Fruit fly (Drosophila melanogaster): Measurements from ENCODE around the gene cib.

cib gene

DNA sequence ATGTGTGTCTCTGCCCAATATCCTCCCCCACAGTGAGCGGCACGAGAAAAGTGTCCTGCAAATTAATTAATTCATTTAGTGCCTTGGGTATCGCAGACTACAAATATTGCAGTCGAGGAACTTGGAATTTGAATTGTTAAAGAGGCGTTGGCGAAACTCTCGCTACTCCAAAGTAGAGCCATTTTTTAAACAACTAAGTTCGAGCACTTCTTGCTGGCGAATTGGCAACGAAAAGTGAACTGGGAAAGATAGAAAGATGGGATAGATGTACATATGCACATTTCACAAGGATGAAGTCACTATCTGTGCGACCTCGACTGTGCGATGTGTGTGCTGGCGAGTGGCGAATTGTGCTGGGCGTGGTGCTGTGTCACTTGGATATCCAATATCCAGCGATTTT, 843 bp downstream of the cib start (continued):
- TF ChIP-seq Hr38 (GFP tag; optimal IDR thresholded peaks at IDR 0.05) (no peak), Sox15 (GFP tag; optimal IDR thresholded peaks at IDR 0.05) (peak; percentile 51), acj6 (GFP tag; optimal IDR thresholded peaks at IDR 0.05) (peak; percentile 67), OdsH (GFP tag; optimal IDR thresholded peaks at IDR 0.05) (peak; percentile 68), CG11902 (GFP tag; optimal IDR thresholded peaks at IDR 0.05) (no peak), Eip78C (GFP tag) (peak; percentile 92), pdm3 (GFP tag; optimal IDR thresholded peaks at IDR 0.05) (peak; percentile 76), CG8119 (GFP tag; IDR thresholded peaks at IDR 0.05) (peak; percentile 85), CG32006 (GFP tag; optimal IDR thresholded peaks at IDR 0.05) (peak; percentile 88), ss (GFP tag; optimal IDR thresholded peaks at IDR 0.05) (peak; percentile 70 to 83), Blimp-1 (GFP tag; optimal IDR thresholded peaks at IDR 0.05) (peak; percentile 31), dac (GFP tag; optimal IDR thresholded peaks at IDR 0.05) (peak; percentile 49), Lpt (GFP tag; optimal IDR thresholded peaks at IDR 0.05) (peak; percentile 52), esn (GFP tag; optimal IDR thresholded peaks at IDR 0.05) (peak; percentile 63), CG6808 (GFP tag; optimal IDR thresholded peaks at IDR 0.05) (peak; percentile 77), achi (GFP tag; optimal IDR thresholded peaks at IDR 0.05) (peak; percentile 74), lz (GFP tag; optimal IDR thresholded peaks at IDR 0.05) (peak; percentile 67), salr (GFP tag; optimal IDR thresholded peaks at IDR 0.05) (peak; percentile 29 to 69), CG1621 (tag; optimal IDR thresholded peaks at IDR 0.05) (peak; percentile 72), fd85E (GFP tag; optimal IDR thresholded peaks at IDR 0.05) (no peak), Sox14 (GFP tag; optimal IDR thresholded peaks at IDR 0.05) (peak; percentile 61), CG6792 (GFP tag; optimal IDR thresholded peaks at IDR 0.05) (peak; percentile 63), CG3919 (GFP tag; optimal IDR thresholded peaks at IDR 0.05) (peak; percentile 68), Eip75B (GFP tag; optimal IDR thresholded peaks at IDR 0.05) (peak; percentile 63), CG10669 (GFP tag; optimal IDR thresholded peaks at IDR 0.05) (peak; percentile 78), CG31627 (GFP tag; optimal IDR thresholded peaks at IDR 0.05) (peak; percentile 66), Gug (GFP tag; IDR thresholded peaks at IDR 0.05) (peak; percentile 51; the same call in 1 of the 2 replicates), CG11762 (GFP tag; optimal IDR thresholded peaks at IDR 0.05; ENCODE audit: insufficient read depth) (peak; percentile 18), Ets96B (tag; optimal IDR thresholded peaks at IDR 0.05) (peak; percentile 70), vri (GFP tag; optimal IDR thresholded peaks at IDR 0.05) (no peak), svp (GFP tag) (peak; percentile 82), eg (GFP tag; IDR thresholded peaks at IDR 0.05) (peak; percentile 70), Hr4 (GFP tag; optimal IDR thresholded peaks at IDR 0.05) (peak; percentile 70), Met (GFP tag; optimal IDR thresholded peaks at IDR 0.05) (peak; percentile 63), Hr39 (GFP tag; optimal IDR thresholded peaks at IDR 0.05) (peak; percentile 58), CG6163 (GFP tag; IDR thresholded peaks at IDR 0.05) (peak; percentile 69)

DNA sequence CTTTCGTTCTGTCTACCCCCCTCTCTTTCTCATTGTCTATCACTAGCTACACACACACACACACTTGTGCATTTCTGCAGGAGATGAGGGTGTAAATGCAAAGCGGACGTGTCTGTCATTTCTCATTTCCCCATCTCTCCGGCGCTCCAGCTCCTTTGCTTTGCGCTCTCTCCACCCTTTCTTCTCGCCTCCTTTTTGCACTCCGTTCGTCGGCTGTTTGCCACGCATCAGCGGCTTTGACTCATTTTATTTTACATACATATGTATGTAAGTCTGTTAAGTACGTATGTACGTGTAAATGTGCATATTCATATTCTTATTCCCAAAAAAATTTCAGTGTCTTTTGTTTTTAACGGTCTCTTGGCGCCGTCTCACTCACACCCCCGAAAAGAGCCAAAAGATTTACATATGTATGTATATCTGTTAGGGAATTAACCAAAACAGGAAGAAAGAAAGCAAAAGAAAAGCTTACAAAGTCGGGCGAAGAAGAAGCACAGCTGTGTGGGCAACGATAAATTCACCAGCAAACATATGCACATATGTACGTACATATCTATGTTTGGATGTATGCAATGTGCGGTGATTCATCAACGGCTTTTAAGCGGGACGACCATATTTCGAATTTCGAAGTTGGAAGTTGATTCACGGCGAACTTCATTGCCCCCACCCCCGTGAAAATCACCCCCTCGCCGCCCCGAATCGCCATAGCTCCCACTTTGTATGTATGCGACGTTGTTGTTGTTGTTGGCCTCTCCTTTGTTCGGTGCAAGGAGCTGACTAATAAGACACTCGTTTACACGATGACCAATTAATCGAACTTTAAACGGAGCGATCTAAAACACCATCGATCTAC, 1.6 kb downstream of the cib start:
- TF ChIP-seq eg (GFP tag; IDR thresholded peaks at IDR 0.05) (0 out of 3 replicates have a peak, but pooled peaks have one; percentile 25), CG11902 (GFP tag; optimal IDR thresholded peaks at IDR 0.05) (no peak), salr (GFP tag; optimal IDR thresholded peaks at IDR 0.05) (no peak), Eip93F (GFP tag; optimal IDR thresholded peaks at IDR 0.05) (peak; percentile 49), CG6854 (GFP tag; optimal IDR thresholded peaks at IDR 0.05) (no peak), Ets96B (tag; optimal IDR thresholded peaks at IDR 0.05) (no peak), fkh (GFP tag; optimal IDR thresholded peaks at IDR 0.05) (no peak), CG16779 (tag; optimal IDR thresholded peaks at IDR 0.05) (no peak), CG1621 (tag; optimal IDR thresholded peaks at IDR 0.05) (no peak), ss (GFP tag; optimal IDR thresholded peaks at IDR 0.05) (no peak), spab (GFP tag; optimal IDR thresholded peaks at IDR 0.05) (no peak), CG6808 (GFP tag; optimal IDR thresholded peaks at IDR 0.05) (no peak), CG7368 (GFP tag; optimal IDR thresholded peaks at IDR 0.05) (no peak), Ets21C (GFP tag; optimal IDR thresholded peaks at IDR 0.05) (no peak), lz (GFP tag; optimal IDR thresholded peaks at IDR 0.05) (no peak), Met (GFP tag; optimal IDR thresholded peaks at IDR 0.05) (peak; percentile 10), vri (GFP tag; optimal IDR thresholded peaks at IDR 0.05) (no peak), CG6276 (GFP tag; optimal IDR thresholded peaks at IDR 0.05) (no peak), Eip78C (GFP tag) (peak; percentile 49), Sox14 (GFP tag; optimal IDR thresholded peaks at IDR 0.05) (no peak), CG9139 (GFP tag; optimal IDR thresholded peaks at IDR 0.05) (no peak), dsx (GFP tag; optimal IDR thresholded peaks at IDR 0.05; ENCODE audit: poor library complexity, severe bottlenecking) (peak; percentile 67), CG6163 (GFP tag; IDR thresholded peaks at IDR 0.05) (0 out of 3 replicates have a peak, but pooled peaks have one; percentile 4), Hr38 (GFP tag; optimal IDR thresholded peaks at IDR 0.05) (no peak), Lpt (GFP tag; optimal IDR thresholded peaks at IDR 0.05) (no peak), svp (GFP tag) (peak; percentile 16)
